Worm (Caenorhabditis elegans) whole organism, L3 larva: ENCODE data around the gene let-70.

Experiments used
- ama-1 ChIP-seq: fragments of 150-350 bp; optimal IDR thresholded peaks from 2 replicates; lab custom pipeline; 2018
- ceh-82 ChIP-seq: fragments of 150-350 bp; optimal IDR thresholded peaks from 2 replicates; lab custom pipeline; 2014; ENCODE audit warnings: missing biosample characterization, missing genetic modification characterization
- egl-27 ChIP-seq: sonication (generic microtip); optimal IDR thresholded peaks from 4 replicates; lab custom pipeline; 2017; ENCODE audit warnings: missing biosample characterization, missing genetic modification reagents, missing genetic modification characterization
- elt-1 ChIP-seq: fragments of 150-350 bp; optimal IDR thresholded peaks from 2 replicates; lab custom pipeline; 2014; ENCODE audit warnings: missing biosample characterization, missing genetic modification characterization
- fkh-10 ChIP-seq: sonication (generic microtip); optimal IDR thresholded peaks from 2 replicates; lab custom pipeline; 2017; ENCODE audit warnings: missing biosample characterization, missing genetic modification reagents, missing genetic modification characterization
- lin-39 ChIP-seq: fragments of 150-350 bp; optimal IDR thresholded peaks from 2 replicates; lab custom pipeline; 2018; ENCODE audit warnings: missing biosample characterization, missing genetic modification reagents, missing genetic modification characterization
- snpc-4 ChIP-seq: fragments of 150-350 bp; optimal IDR thresholded peaks from 2 replicates; lab custom pipeline; 2014; ENCODE audit warnings: missing biosample characterization, missing genetic modification characterization
- tbx-2 ChIP-seq: sonication (generic microtip); optimal IDR thresholded peaks from 2 replicates; lab custom pipeline; 2016; ENCODE audit warnings: mild to moderate bottlenecking, missing genetic modification characterization, missing compliant biosample characterization
- unc-62 ChIP-seq: fragments of 150-350 bp; sonication (generic microtip); optimal IDR thresholded peaks from 4 replicates; lab custom pipeline; 2014; ENCODE audit warnings: missing biosample characterization, missing genetic modification reagents, missing genetic modification characterization
- ztf-11 ChIP-seq: fragments of 150-350 bp; optimal IDR thresholded peaks from 2 replicates; lab custom pipeline; 2014; ENCODE audit warnings: missing biosample characterization, missing genetic modification characterization

DNA sequence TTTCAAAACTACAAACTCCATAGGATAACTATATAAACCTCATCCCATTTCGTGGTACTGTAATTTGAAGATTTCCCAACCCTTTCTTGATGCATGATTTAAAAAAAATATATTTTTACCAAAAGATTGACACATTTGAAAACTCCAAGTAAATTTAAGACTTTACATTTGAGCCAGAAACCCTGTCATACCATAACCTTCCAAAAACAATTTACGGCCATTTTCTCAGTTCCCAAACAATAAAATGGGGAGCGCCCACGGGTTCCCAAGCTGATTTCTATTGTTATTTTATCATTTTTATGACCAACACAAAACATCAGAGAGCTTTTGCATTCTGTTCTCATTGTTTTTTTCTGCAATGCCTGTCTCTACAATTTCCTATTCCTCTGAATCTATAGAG, 30.6 kb upstream of the let-70 start, which contains the start of gene clc-9:
- TF ChIP-seq ceh-82 (tag; lab: Kevin White, UChicago) = no peak
- TF ChIP-seq lin-39 (tag; lab: Kevin White, UChicago) = no peak
- TF ChIP-seq fkh-10 (GFP tag; lab: Kevin White, UChicago) = no peak
- no peak for TF ChIP-seq unc-62 (GFP tag; lab: Kevin White, UChicago)
- no peak for TF ChIP-seq egl-27
- TF ChIP-seq snpc-4 (tag; lab: Kevin White, UChicago) = no peak
- no peak for TF ChIP-seq ama-1 (lab: Kevin White, UChicago)
- no peak for TF ChIP-seq elt-1 (tag; lab: Kevin White, UChicago)
- TF ChIP-seq tbx-2 = no peak
- no peak for TF ChIP-seq ztf-11
